Worm (Caenorhabditis elegans) whole organism, young adult: Measurements from ENCODE around the gene Y43F8B.2.

Experiments used
- D2030.7 ChIP-seq: fragments of 200-800 bp; sonication (Bioruptor generic); IDR thresholded peaks from 2 replicates; pipeline ENCODE4 v1.3.6; 2022; ENCODE audit warnings: missing genetic modification reagents, missing genetic modification characterization, missing compliant biosample characterization
- F52B5.7 ChIP-seq: sonication (generic microtip); optimal IDR thresholded peaks from 2 replicates; lab custom pipeline; 2016; ENCODE audit warnings: mild to moderate bottlenecking, missing genetic modification characterization, missing compliant biosample characterization
- F57C9.4 ChIP-seq: sonication (generic microtip); optimal IDR thresholded peaks from 2 replicates; lab custom pipeline; 2017; ENCODE audit warnings: mild to moderate bottlenecking, missing genetic modification characterization, missing compliant biosample characterization
- Y79H2A.3 ChIP-seq: fragments of 200-800 bp; sonication (Bioruptor generic); conservative IDR thresholded peaks from 2 replicates; pipeline ENCODE4 v1.3.6; 2022; ENCODE audit warnings: missing genetic modification reagents, missing genetic modification characterization, missing compliant biosample characterization
- ama-1 ChIP-seq, 3 experiments: fragments of 150-350 bp in 1 of 3; sonication (generic microtip) in 2 of 3; optimal IDR thresholded peaks; 2 replicates each; lab custom pipeline; 2014 to 2018; ENCODE audit warnings: missing biosample characterization in 2 of 3, missing genetic modification characterization in 2 of 3, missing genetic modification reagents in 2 of 3
- fkh-3 ChIP-seq: sonication (generic microtip); optimal IDR thresholded peaks from 2 replicates; lab custom pipeline; 2016; ENCODE audit warnings: mild to moderate bottlenecking, missing genetic modification characterization, missing compliant biosample characterization
- hmg-20 ChIP-seq: fragments of 200-800 bp; sonication (Bioruptor generic); IDR thresholded peaks from 2 replicates; pipeline ENCODE4 v1.3.6; 2022; ENCODE audit warnings: missing genetic modification reagents, missing genetic modification characterization, missing compliant biosample characterization
- nhr-90 ChIP-seq: sonication (generic microtip); optimal IDR thresholded peaks from 2 replicates; lab custom pipeline; 2016; ENCODE audit warnings: missing genotype, mild to moderate bottlenecking, missing genetic modification characterization, missing compliant biosample characterization
- unc-62 ChIP-seq: fragments of 150-350 bp; optimal IDR thresholded peaks from 2 replicates; lab custom pipeline; 2014; ENCODE audit warnings: missing biosample characterization, missing genetic modification reagents, missing genetic modification characterization
- ztf-26 ChIP-seq: sonication (generic microtip); optimal IDR thresholded peaks from 2 replicates; lab custom pipeline; 2017; ENCODE audit warnings: missing genetic modification characterization, missing compliant biosample characterization

- TF ChIP-seq ama-1 (optimal IDR thresholded peaks at IDR 0.05; lab: Kevin White, UChicago) (no peak), ama-1 (GFP tag; optimal IDR thresholded peaks at IDR 0.05; lab: Kevin White, UChicago) (no peak), unc-62 (GFP tag; lab: Kevin White, UChicago) (no peak), D2030.7 (GFP tag; lab: Robert Waterston, UW) (no peak), fkh-3 (tag; lab: Kevin White, UChicago) (no peak), Y79H2A.3 (GFP tag; lab: Robert Waterston, UW) (no peak), ztf-26 (tag; lab: Kevin White, UChicago) (no peak), hmg-20 (no peak), F57C9.4 (tag; lab: Kevin White, UChicago) (no peak), F52B5.7 (tag; lab: Kevin White, UChicago) (no peak), nhr-90 (no peak)
Measured at ce11 chrV:19582256-19582655, 49.3 kb upstream of the Y43F8B.2 start.
